Worm (Caenorhabditis elegans) whole organism, dauer: ENCODE results near the gene srz-70.

ENCODE experiments used
- unc-62 ChIP-seq: sonication (generic microtip); optimal IDR thresholded peaks from 2 replicates; lab custom pipeline; 2017; ENCODE audit warnings: missing biosample characterization, missing genetic modification reagents, missing genetic modification characterization

The srz-70 gene

ce11 chrIV:3504144-3504543, 25.3 kb upstream of the srz-70 start, which contains the start of gene srz-83:
Gene srz-83 (plus strand): TSS chrIV:3504444.
- no peak for TF ChIP-seq unc-62

ce11 chrIV:3501981-3502736, 23.3 kb upstream of the srz-70 start:
- no peak for TF ChIP-seq unc-62

- TF ChIP-seq unc-62, result no peak
Observed at ce11 chrIV:3497909-3498308, 19.1 kb upstream of the srz-70 start, which contains the start of gene ceh-53. Gene ceh-53 (plus strand): TSS chrIV:3498209.

ce11 chrIV:3496358-3496757, 17.5 kb upstream of the srz-70 start, which contains the start of gene C09G12.17:
Gene C09G12.17 (minus strand): TSS chrIV:3496458.
- no peak for TF ChIP-seq unc-62

- TF ChIP-seq unc-62, result no peak
Observed at ce11 chrIV:3493310-3493709, 14.5 kb upstream of the srz-70 start, which contains the start of gene srz-79. Gene srz-79 (plus strand): TSS chrIV:3493610.

ce11 chrIV:3491477-3491876, 12.7 kb upstream of the srz-70 start, which contains the start of gene srz-78:
Gene srz-78 (plus strand): TSS chrIV:3491777.
- no peak for TF ChIP-seq unc-62

- TF ChIP-seq unc-62, result no peak
Observed at ce11 chrIV:3482195-3482959, 3.6 kb upstream of the srz-70 start, which contains the start of gene srz-82. Gene srz-82 (plus strand): TSS chrIV:3482895.

ce11 chrIV:3481760-3482159, 2.9 kb upstream of the srz-70 start, which contains the start of gene srz-37:
Gene srz-37 (minus strand): TSS chrIV:3481860.
- no peak for TF ChIP-seq unc-62

ce11 chrIV:3477124-3477523, 1.7 kb downstream of the srz-70 start, which contains the start of gene srz-69:
Gene srz-69 (minus strand): TSS chrIV:3477224.
- no peak for TF ChIP-seq unc-62

- TF ChIP-seq unc-62, result no peak
Observed at ce11 chrIV:3469742-3470141, 9.1 kb downstream of the srz-70 start, which contains the start of gene F58E2.2. Gene F58E2.2 (plus strand): TSS chrIV:3470042.

- TF ChIP-seq unc-62, result no peak
Observed at ce11 chrIV:3467751-3468150, 11.1 kb downstream of the srz-70 start.

ce11 chrIV:3467128-3467527, 11.7 kb downstream of the srz-70 start, which contains the start of gene F58E2.3:
Gene F58E2.3 (plus strand): TSS chrIV:3467428.
- no peak for TF ChIP-seq unc-62

ce11 chrIV:3463254-3463653, 15.6 kb downstream of the srz-70 start, which contains the start of gene F58E2.4:
Gene F58E2.4 (plus strand): TSS chrIV:3463387.
- TF ChIP-seq unc-62, result no peak

- TF ChIP-seq unc-62, result no peak
Observed at ce11 chrIV:3453346-3453745, 25.5 kb downstream of the srz-70 start, which contains the start of gene srz-23. Gene srz-23 (plus strand): TSS chrIV:3453608.

- TF ChIP-seq unc-62, result no peak
Observed at ce11 chrIV:3452516-3452915, 26.3 kb downstream of the srz-70 start.

- no peak for TF ChIP-seq unc-62
Observed at ce11 chrIV:3447350-3447749, 31.5 kb downstream of the srz-70 start.

- no peak for TF ChIP-seq unc-62
Observed at ce11 chrIV:3444614-3445013, 34.2 kb downstream of the srz-70 start, which contains the start of gene F58E2.5. Gene F58E2.5 (plus strand): TSS chrIV:3444914.
